Fruit fly (Drosophila melanogaster) whole organism, pupa: ENCODE data around the gene DIP-delta.

Experiments
- CG10348 ChIP-seq: fragments of 200-800 bp; sonication (Bioruptor generic); IDR thresholded peaks from 2 replicates; pipeline ENCODE4 v1.3.6; 2022; ENCODE audit warnings: missing biosample characterization, missing genetic modification characterization
- CG12605 ChIP-seq: fragments of 200-800 bp; sonication (Bioruptor generic); IDR thresholded peaks from 2 replicates; pipeline ENCODE4 v1.3.6; 2022; ENCODE audit warnings: missing biosample characterization, missing genetic modification characterization
- CG15710 ChIP-seq: fragments of 200-800 bp; sonication (Bioruptor generic); optimal IDR thresholded peaks from 2 replicates; lab custom pipeline; 2018; ENCODE audit warnings: missing biosample characterization, mild to moderate bottlenecking, missing genetic modification characterization, moderate library complexity
- CG17806 ChIP-seq: fragments of 200-800 bp; sonication (Bioruptor generic); optimal IDR thresholded peaks from 2 replicates; lab custom pipeline; 2018; ENCODE audit warnings: missing biosample characterization, mild to moderate bottlenecking, missing genetic modification characterization, moderate library complexity
- CG32121 ChIP-seq: fragments of 200-800 bp; sonication (Bioruptor generic); IDR thresholded peaks from 2 replicates; pipeline ENCODE4 v1.3.6; 2022; ENCODE audit warnings: missing biosample characterization, missing genetic modification characterization
- CG34367 ChIP-seq: fragments of 200-800 bp; sonication (Bioruptor generic); optimal IDR thresholded peaks from 2 replicates; lab custom pipeline; 2018; ENCODE audit warnings: missing biosample characterization, mild to moderate bottlenecking, missing genetic modification characterization
- CG9948 ChIP-seq: fragments of 200-800 bp; sonication (Bioruptor generic); optimal IDR thresholded peaks from 2 replicates; lab custom pipeline; 2018; ENCODE audit warnings: missing biosample characterization, mild to moderate bottlenecking, missing genetic modification characterization, moderate library complexity
- D1 ChIP-seq: fragments of 200-800 bp; sonication (Bioruptor generic); optimal IDR thresholded peaks from 2 replicates; lab custom pipeline; 2018; ENCODE audit warnings: missing biosample characterization, mild to moderate bottlenecking, missing genetic modification characterization, moderate library complexity
- EcR ChIP-seq: fragments of 200-800 bp; sonication (Bioruptor generic); optimal IDR thresholded peaks from 3 replicates; lab custom pipeline; 2019; ENCODE audit warnings: missing biosample characterization, missing genetic modification characterization, mild to moderate bottlenecking, moderate library complexity, missing genetic modification reagents
- Pif1A ChIP-seq: fragments of 200-800 bp; sonication (Bioruptor generic); optimal IDR thresholded peaks from 3 replicates; lab custom pipeline; 2016; ENCODE audit warnings: missing biosample characterization, missing genetic modification characterization
- Snoo ChIP-seq: fragments of 200-800 bp; sonication (Bioruptor generic); optimal IDR thresholded peaks from 3 replicates; lab custom pipeline; 2017; ENCODE audit warnings: missing biosample characterization, mild to moderate bottlenecking, missing genetic modification characterization, inconsistent platforms
- fd96Ca ChIP-seq: fragments of 200-800 bp; sonication (Bioruptor generic); IDR thresholded peaks from 3 replicates; pipeline ENCODE4 v1.3.6; 2022; ENCODE audit warnings: missing biosample characterization, missing genetic modification characterization
- gl ChIP-seq: fragments of 200-800 bp; sonication (Bioruptor generic); optimal IDR thresholded peaks from 2 replicates; lab custom pipeline; 2018; ENCODE audit warnings: missing biosample characterization, mild to moderate bottlenecking, missing genetic modification characterization
- rn ChIP-seq: fragments of 200-800 bp; sonication (Bioruptor generic); IDR thresholded peaks from 2 replicates; pipeline ENCODE4 v1.3.6; 2022; ENCODE audit warnings: missing biosample characterization, missing genetic modification characterization

DNA sequence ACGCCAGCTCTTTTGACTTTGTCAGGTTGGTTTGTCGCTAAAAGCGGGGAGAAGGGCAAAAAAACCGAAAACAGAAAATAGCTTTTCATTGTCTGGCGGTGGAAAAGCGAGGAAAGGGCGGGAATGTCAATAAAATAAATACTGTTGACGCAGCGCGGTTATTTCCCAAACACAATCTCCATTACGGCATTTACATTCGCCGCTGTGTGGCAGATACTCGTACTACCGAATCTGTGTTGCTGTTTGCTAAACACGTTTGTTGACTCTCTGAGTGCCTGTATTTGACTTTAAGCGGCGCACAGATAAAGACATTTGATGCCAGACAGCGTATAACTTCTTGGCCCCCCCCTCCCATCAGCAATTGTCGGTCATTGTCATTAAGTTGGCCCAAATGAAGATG is 23.2 kb downstream of the DIP-delta start:
- TF ChIP-seq D1 (no peak), CG9948 (tag; lab: Kevin White, UChicago) (no peak), CG32121 (GFP tag; lab: Robert Waterston, UW) (no peak), EcR (GFP tag; lab: Kevin White, UChicago) (no peak), Snoo (tag; lab: Kevin White, UChicago) (no peak), CG12605 (no peak), Pif1A (GFP tag; lab: Kevin White, UChicago) (no peak), rn (GFP tag; lab: Robert Waterston, UW) (no peak), CG17806 (tag; lab: Kevin White, UChicago) (no peak), fd96Ca (GFP tag; lab: Robert Waterston, UW) (no peak), CG10348 (GFP tag; lab: Robert Waterston, UW) (no peak), CG34367 (no peak), CG15710 (tag; lab: Kevin White, UChicago) (no peak), gl (tag; lab: Kevin White, UChicago) (no peak)
